Worm (Caenorhabditis elegans) whole organism, early embryonic: ENCODE data around the gene npr-31.

ENCODE experiments used
- B0310.2 ChIP-seq: sonication (generic microtip); optimal IDR thresholded peaks from 2 replicates; lab custom pipeline; 2016; ENCODE audit warnings: mild to moderate bottlenecking, missing genetic modification characterization, missing compliant biosample characterization
- F13C5.2 ChIP-seq: sonication (generic microtip); optimal IDR thresholded peaks from 2 replicates; lab custom pipeline; 2017; ENCODE audit warnings: mild to moderate bottlenecking, missing genetic modification characterization, inconsistent platforms, missing compliant biosample characterization
- aly-1 ChIP-seq: sonication (generic microtip); optimal IDR thresholded peaks from 2 replicates; lab custom pipeline; 2016; ENCODE audit warnings: missing genetic modification characterization, missing compliant biosample characterization
- ama-1 ChIP-seq: fragments of 150-350 bp; optimal IDR thresholded peaks from 2 replicates; lab custom pipeline; 2014
- ceh-13 ChIP-seq: fragments of 200-800 bp; sonication (Bioruptor generic); optimal IDR thresholded peaks from 2 replicates; lab custom pipeline; 2018; ENCODE audit warnings: mild to moderate bottlenecking, missing genetic modification characterization, missing compliant biosample characterization
- ceh-36 ChIP-seq: sonication (generic microtip); optimal IDR thresholded peaks from 2 replicates; lab custom pipeline; 2016; ENCODE audit warnings: missing genetic modification characterization, inconsistent platforms, missing compliant biosample characterization
- ets-7 ChIP-seq: sonication (generic microtip); optimal IDR thresholded peaks from 2 replicates; lab custom pipeline; 2016; ENCODE audit warnings: missing genotype, missing genetic modification characterization, missing compliant biosample characterization
- flt-1 ChIP-seq: fragments of 200-800 bp; sonication (Bioruptor generic); IDR thresholded peaks from 2 replicates; pipeline ENCODE4 v1.3.6; 2022; ENCODE audit warnings: missing genetic modification characterization, missing compliant biosample characterization
- hmbx-1 ChIP-seq: sonication (generic microtip); optimal IDR thresholded peaks from 2 replicates; lab custom pipeline; 2016; ENCODE audit warnings: mild to moderate bottlenecking, missing genetic modification characterization, missing compliant biosample characterization
- hmg-4 ChIP-seq: fragments of 200-800 bp; sonication (Bioruptor generic); optimal IDR thresholded peaks from 2 replicates; lab custom pipeline; 2018; ENCODE audit warnings: mild to moderate bottlenecking, missing genetic modification characterization, missing compliant biosample characterization
- hnd-1 ChIP-seq: sonication (generic microtip); optimal IDR thresholded peaks from 2 replicates; lab custom pipeline; 2016; ENCODE audit warnings: missing genetic modification characterization, missing compliant biosample characterization
- pes-1 ChIP-seq: fragments of 200-800 bp; sonication (Bioruptor generic); IDR thresholded peaks from 2 replicates; pipeline ENCODE4 v1.3.6; 2022; ENCODE audit warnings: missing genetic modification reagents, missing genetic modification characterization, missing compliant biosample characterization
- scrt-1 ChIP-seq: fragments of 200-800 bp; sonication (Bioruptor generic); IDR thresholded peaks from 2 replicates; pipeline ENCODE4 v1.3.6; 2022; ENCODE audit warnings: missing genetic modification characterization, missing compliant biosample characterization
- sea-1 ChIP-seq: fragments of 200-800 bp; sonication (Bioruptor generic); conservative IDR thresholded peaks from 2 replicates; pipeline ENCODE4 v1.3.6; 2022; ENCODE audit warnings: missing genetic modification characterization, missing compliant biosample characterization
- tbx-11 ChIP-seq: fragments of 200-800 bp; sonication (Bioruptor generic); IDR thresholded peaks from 2 replicates; pipeline ENCODE4 v1.3.6; 2022; ENCODE audit warnings: missing genetic modification characterization, missing compliant biosample characterization
- tbx-37 ChIP-seq: fragments of 200-800 bp; sonication (Bioruptor generic); conservative IDR thresholded peaks from 2 replicates; pipeline ENCODE4 v1.3.6; 2022; ENCODE audit warnings: missing genetic modification reagents, missing genetic modification characterization, missing compliant biosample characterization
- tra-4 ChIP-seq: sonication (generic microtip); optimal IDR thresholded peaks from 2 replicates; lab custom pipeline; 2017; ENCODE audit warnings: missing genetic modification characterization, missing compliant biosample characterization

The npr-31 gene

ce11 chrII:7144307-7144706 is at the start of gene npr-31:
Gene npr-31 (plus strand): TSS chrII:7144607.
- TF ChIP-seq flt-1 (GFP tag; lab: Robert Waterston, UW) (no peak), aly-1 (no peak), sea-1 (no peak), ama-1 (no peak), F13C5.2 (no peak), ceh-36 (tag; lab: Kevin White, UChicago) (no peak), tra-4 (no peak), hmg-4 (GFP tag; lab: Kevin White, UChicago) (no peak), ets-7 (tag; lab: Kevin White, UChicago) (no peak), hnd-1 (tag; lab: Kevin White, UChicago) (no peak), tbx-37 (GFP tag; lab: Robert Waterston, UW) (no peak)

ce11 chrII:7095970-7096369 is 48.4 kb upstream of the npr-31 start:
- TF ChIP-seq hnd-1 (tag; lab: Kevin White, UChicago) (no peak), tbx-37 (GFP tag; lab: Robert Waterston, UW) (no peak), hmbx-1 (no peak), ceh-36 (tag; lab: Kevin White, UChicago) (no peak), tbx-11 (GFP tag; lab: Robert Waterston, UW) (no peak), F13C5.2 (no peak), sea-1 (no peak), pes-1 (GFP tag; lab: Robert Waterston, UW) (no peak), tra-4 (no peak), B0310.2 (no peak), hmg-4 (GFP tag; lab: Kevin White, UChicago) (no peak), ets-7 (tag; lab: Kevin White, UChicago) (no peak), ama-1 (no peak), aly-1 (no peak), ceh-13 (GFP tag; lab: Kevin White, UChicago) (no peak), flt-1 (GFP tag; lab: Robert Waterston, UW) (no peak), scrt-1 (no peak)

- TF ChIP-seq scrt-1 = no peak
- TF ChIP-seq aly-1 = no peak
- TF ChIP-seq ceh-36 (tag; lab: Kevin White, UChicago) = no peak
- TF ChIP-seq ceh-13 (GFP tag; lab: Kevin White, UChicago) = no peak
- TF ChIP-seq tbx-37 (GFP tag; lab: Robert Waterston, UW) = no peak
- TF ChIP-seq sea-1 = no peak
- no peak for TF ChIP-seq ama-1
- TF ChIP-seq ets-7 (tag; lab: Kevin White, UChicago) = no peak
- TF ChIP-seq B0310.2 = no peak
- TF ChIP-seq tbx-11 (GFP tag; lab: Robert Waterston, UW) = no peak
- no peak for TF ChIP-seq F13C5.2
- TF ChIP-seq tra-4 = no peak
- TF ChIP-seq hnd-1 (tag; lab: Kevin White, UChicago) = no peak
- no peak for TF ChIP-seq pes-1 (GFP tag; lab: Robert Waterston, UW)
- no peak for TF ChIP-seq hmbx-1
- no peak for TF ChIP-seq hmg-4 (GFP tag; lab: Kevin White, UChicago)
- no peak for TF ChIP-seq flt-1 (GFP tag; lab: Robert Waterston, UW)
Measured at ce11 chrII:7098578-7098977, 45.8 kb upstream of the npr-31 start, which contains the start of gene mct-5. Gene mct-5 (minus strand): TSS chrII:7098593.

- TF ChIP-seq ets-7 (tag; lab: Kevin White, UChicago) = no peak
- no peak for TF ChIP-seq pes-1 (GFP tag; lab: Robert Waterston, UW)
- no peak for TF ChIP-seq flt-1 (GFP tag; lab: Robert Waterston, UW)
- TF ChIP-seq scrt-1 = no peak
- no peak for TF ChIP-seq ceh-13 (GFP tag; lab: Kevin White, UChicago)
- TF ChIP-seq tbx-11 (GFP tag; lab: Robert Waterston, UW) = no peak
- TF ChIP-seq hmg-4 (GFP tag; lab: Kevin White, UChicago) = no peak
- TF ChIP-seq tbx-37 (GFP tag; lab: Robert Waterston, UW) = no peak
- TF ChIP-seq B0310.2 = no peak
- no peak for TF ChIP-seq ama-1
- no peak for TF ChIP-seq F13C5.2
- TF ChIP-seq hmbx-1 = no peak
- no peak for TF ChIP-seq sea-1
- TF ChIP-seq ceh-36 (tag; lab: Kevin White, UChicago) = no peak
- TF ChIP-seq aly-1 = no peak
- TF ChIP-seq hnd-1 (tag; lab: Kevin White, UChicago) = no peak
- TF ChIP-seq tra-4 = no peak
Measured at ce11 chrII:7099231-7099630, 45.2 kb upstream of the npr-31 start.

- no peak for TF ChIP-seq hmbx-1
- TF ChIP-seq sea-1 = no peak
- TF ChIP-seq ceh-13 (GFP tag; lab: Kevin White, UChicago) = no peak
- no peak for TF ChIP-seq ama-1
- TF ChIP-seq tbx-37 (GFP tag; lab: Robert Waterston, UW) = no peak
- no peak for TF ChIP-seq tra-4
- TF ChIP-seq aly-1 = no peak
- no peak for TF ChIP-seq pes-1 (GFP tag; lab: Robert Waterston, UW)
- no peak for TF ChIP-seq flt-1 (GFP tag; lab: Robert Waterston, UW)
- TF ChIP-seq F13C5.2 = no peak
- TF ChIP-seq hmg-4 (GFP tag; lab: Kevin White, UChicago) = no peak
- no peak for TF ChIP-seq B0310.2
- TF ChIP-seq ets-7 (tag; lab: Kevin White, UChicago) = no peak
- no peak for TF ChIP-seq tbx-11 (GFP tag; lab: Robert Waterston, UW)
- TF ChIP-seq ceh-36 (tag; lab: Kevin White, UChicago) = no peak
- no peak for TF ChIP-seq hnd-1 (tag; lab: Kevin White, UChicago)
Measured at ce11 chrII:7100838-7101237, 43.6 kb upstream of the npr-31 start, which contains the start of gene mmaa-1. Gene mmaa-1 (minus strand): TSS chrII:7101165.

- TF ChIP-seq sea-1 (no peak), scrt-1 (no peak), hnd-1 (tag; lab: Kevin White, UChicago) (no peak)
Measured at ce11 chrII:7102288-7102687, 42.1 kb upstream of the npr-31 start.

ce11 chrII:7103111-7103510 is 41.3 kb upstream of the npr-31 start:
- TF ChIP-seq ceh-13 (GFP tag; lab: Kevin White, UChicago) = no peak
- TF ChIP-seq ceh-36 (tag; lab: Kevin White, UChicago) = no peak
- no peak for TF ChIP-seq sea-1
- TF ChIP-seq scrt-1 = no peak
- TF ChIP-seq hmbx-1 = no peak
- no peak for TF ChIP-seq ama-1
- no peak for TF ChIP-seq flt-1 (GFP tag; lab: Robert Waterston, UW)
- no peak for TF ChIP-seq B0310.2
- no peak for TF ChIP-seq aly-1
- no peak for TF ChIP-seq tbx-37 (GFP tag; lab: Robert Waterston, UW)
- TF ChIP-seq hnd-1 (tag; lab: Kevin White, UChicago) = no peak
